Worm (Caenorhabditis elegans): Measurements from ENCODE around the gene phat-7.

DNA sequence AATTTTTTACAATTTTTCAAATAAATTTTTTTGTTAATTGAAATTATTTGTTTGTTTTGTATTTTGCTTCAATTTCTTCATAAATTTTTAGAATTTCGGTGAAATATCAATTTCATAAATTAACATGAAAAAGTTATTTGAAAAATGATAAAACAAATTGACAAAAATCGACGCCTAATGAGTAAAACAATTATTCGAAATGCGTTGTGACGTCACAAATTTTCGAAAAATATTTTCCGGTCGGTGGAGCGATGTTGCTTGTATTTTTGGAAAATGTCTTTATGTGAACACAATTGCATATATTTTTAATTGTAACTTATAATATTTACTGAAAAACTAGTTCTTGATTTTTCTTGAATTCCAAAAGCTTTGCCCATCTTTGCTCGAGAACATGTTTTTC is 34.3 kb downstream of the phat-7 start:
- TF ChIP-seq nhr-11 (tag; optimal IDR thresholded peaks at IDR 0.05) (no peak), ztf-11 (tag; optimal IDR thresholded peaks at IDR 0.05) (no peak), aha-1 (tag; optimal IDR thresholded peaks at IDR 0.05) (no peak), xbp-1 (tag; optimal IDR thresholded peaks at IDR 0.05) (no peak), nhr-237 (tag; optimal IDR thresholded peaks at IDR 0.05) (no peak), fkh-10 (GFP tag; optimal IDR thresholded peaks at IDR 0.05) (no peak), egl-27 (tag; optimal IDR thresholded peaks at IDR 0.05) (no peak), dsc-1 (tag; optimal IDR thresholded peaks at IDR 0.05) (no peak), tbx-2 (tag; optimal IDR thresholded peaks at IDR 0.05) (no peak), mdl-1 (tag; optimal IDR thresholded peaks at IDR 0.05) (no peak), fos-1 (tag; optimal IDR thresholded peaks at IDR 0.05) (no peak), skn-1 (tag; optimal IDR thresholded peaks at IDR 0.05) (no peak)
